Worm (Caenorhabditis elegans) whole organism, early embryonic: Measurements from ENCODE around the gene AH9.6.

Source experiments
- B0310.2 ChIP-seq: sonication (generic microtip); optimal IDR thresholded peaks from 2 replicates; lab custom pipeline; 2016; ENCODE audit warnings: mild to moderate bottlenecking, missing genetic modification characterization, missing compliant biosample characterization
- aly-1 ChIP-seq: sonication (generic microtip); optimal IDR thresholded peaks from 2 replicates; lab custom pipeline; 2016; ENCODE audit warnings: missing genetic modification characterization, missing compliant biosample characterization
- sea-1 ChIP-seq: fragments of 200-800 bp; sonication (Bioruptor generic); conservative IDR thresholded peaks from 2 replicates; pipeline ENCODE4 v1.3.6; 2022; ENCODE audit warnings: missing genetic modification characterization, missing compliant biosample characterization
- tbx-11 ChIP-seq: fragments of 200-800 bp; sonication (Bioruptor generic); IDR thresholded peaks from 2 replicates; pipeline ENCODE4 v1.3.6; 2022; ENCODE audit warnings: missing genetic modification characterization, missing compliant biosample characterization

DNA sequence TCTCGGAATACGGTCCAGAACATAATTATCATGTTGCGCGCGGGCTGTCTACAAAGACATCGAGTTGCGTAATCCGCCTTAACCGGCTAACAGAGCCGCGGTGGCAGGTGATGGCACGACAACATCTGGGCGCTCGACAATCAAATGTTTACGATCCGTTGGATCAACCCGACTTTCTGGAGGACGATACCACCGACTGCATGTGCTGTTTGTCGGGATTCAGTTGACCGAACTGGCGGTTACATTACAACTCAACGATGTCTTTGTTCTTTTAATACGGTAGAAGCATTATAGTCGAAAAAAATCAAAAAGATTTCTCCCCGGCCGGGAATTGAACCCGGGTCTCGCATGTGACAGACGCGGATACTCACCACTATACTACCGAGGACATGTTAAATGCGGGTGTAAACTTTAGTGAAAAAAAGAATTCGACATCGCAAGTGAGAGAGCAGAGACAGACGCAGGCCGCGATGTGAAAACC, 41.0 kb downstream of the AH9.6 start:
- TF ChIP-seq aly-1 (tag; lab: Kevin White, UChicago) (peak; percentile 58), B0310.2 (tag; lab: Kevin White, UChicago) (peak; percentile 40), sea-1 (GFP tag; lab: Robert Waterston, UW) (peak; percentile 87), tbx-11 (peak; percentile 82)
